Fruit fly (Drosophila melanogaster) whole organism, embryonic: ENCODE results near the gene CG16953.

Experiments
- BEAF-32 ChIP-seq: fragments of 200-800 bp; sonication (Bioruptor generic); optimal IDR thresholded peaks from 3 replicates; lab custom pipeline; 2017; ENCODE audit warnings: missing biosample characterization, missing genetic modification characterization, mild to moderate bottlenecking, moderate library complexity, missing genetic modification reagents
- BtbVII ChIP-seq: fragments of 200-800 bp; sonication (Bioruptor generic); optimal IDR thresholded peaks from 3 replicates; lab custom pipeline; 2017; ENCODE audit warnings: missing biosample characterization, mild to moderate bottlenecking, missing genetic modification characterization
- CG10147 ChIP-seq: fragments of 200-800 bp; sonication (Bioruptor generic); optimal IDR thresholded peaks from 2 replicates; lab custom pipeline; 2019; ENCODE audit warnings: missing biosample characterization, mild to moderate bottlenecking, missing genetic modification characterization, moderate library complexity
- CG1024 ChIP-seq: fragments of 200-800 bp; sonication (Bioruptor generic); IDR thresholded peaks from 2 replicates; pipeline ENCODE4 v1.3.6; 2022; ENCODE audit warnings: missing biosample characterization, missing genetic modification characterization
- CG10366 ChIP-seq: fragments of 200-800 bp; sonication (Bioruptor generic); IDR thresholded peaks from 2 replicates; pipeline ENCODE4 v1.3.6; 2022; ENCODE audit warnings: missing biosample characterization, missing genetic modification characterization
- CG12071 ChIP-seq: fragments of 200-800 bp; sonication (Bioruptor generic); optimal IDR thresholded peaks from 3 replicates; lab custom pipeline; 2018; ENCODE audit warnings: missing biosample characterization, mild to moderate bottlenecking, missing genetic modification characterization
- CG17328 ChIP-seq: fragments of 200-800 bp; sonication (Bioruptor generic); IDR thresholded peaks from 2 replicates; pipeline ENCODE4 v1.3.6; 2022; ENCODE audit warnings: missing biosample characterization, missing genetic modification characterization
- CG1792 ChIP-seq: fragments of 200-800 bp; sonication (Bioruptor generic); optimal IDR thresholded peaks from 2 replicates; lab custom pipeline; 2016; ENCODE audit warnings: missing biosample characterization, missing genetic modification characterization
- CG18262 ChIP-seq: fragments of 200-800 bp; optimal IDR thresholded peaks from 3 replicates; lab custom pipeline; 2019; ENCODE audit warnings: missing biosample characterization, mild to moderate bottlenecking, missing genetic modification characterization, moderate library complexity
- CG2129 ChIP-seq: fragments of 200-800 bp; sonication (Bioruptor generic); IDR thresholded peaks from 2 replicates; pipeline ENCODE4 v1.3.6; 2022; ENCODE audit warnings: missing biosample characterization, missing genetic modification characterization; ENCODE audit not compliant: partially characterized antibody
- CG2202 ChIP-seq: fragments of 200-800 bp; sonication (Bioruptor generic); optimal IDR thresholded peaks from 2 replicates; lab custom pipeline; 2018; ENCODE audit warnings: missing biosample characterization, mild to moderate bottlenecking, missing genetic modification characterization
- CG2875 ChIP-seq: fragments of 200-800 bp; sonication (Bioruptor generic); optimal IDR thresholded peaks from 2 replicates; lab custom pipeline; 2017; ENCODE audit warnings: missing biosample characterization, mild to moderate bottlenecking, missing genetic modification characterization, missing genetic modification reagents
- CG32767 ChIP-seq: fragments of 200-800 bp; sonication (Bioruptor generic); IDR thresholded peaks from 2 replicates; pipeline ENCODE4 v1.3.6; 2022; ENCODE audit warnings: missing biosample characterization, missing genetic modification characterization
- CG33213 ChIP-seq: fragments of 200-800 bp; sonication (Bioruptor generic); optimal IDR thresholded peaks from 3 replicates; lab custom pipeline; 2016; ENCODE audit warnings: missing biosample characterization, missing genetic modification characterization
- CG34422 ChIP-seq: fragments of 200-800 bp; sonication (Bioruptor generic); IDR thresholded peaks from 3 replicates; pipeline ENCODE4 v1.3.6; 2022; ENCODE audit warnings: missing biosample characterization, missing genetic modification characterization
- CG9876 ChIP-seq: fragments of 200-800 bp; sonication (Bioruptor generic); optimal IDR thresholded peaks from 2 replicates; lab custom pipeline; 2016; ENCODE audit warnings: missing biosample characterization, missing genetic modification characterization
- CG9932 ChIP-seq: fragments of 200-800 bp; sonication (Bioruptor generic); IDR thresholded peaks from 2 replicates; pipeline ENCODE4 v1.3.6; 2022; ENCODE audit warnings: missing biosample characterization, missing genetic modification characterization
- CTCF ChIP-seq: fragments of 200-800 bp; sonication (Bioruptor generic); optimal IDR thresholded peaks from 2 replicates; lab custom pipeline; 2017; ENCODE audit warnings: missing biosample characterization, mild to moderate bottlenecking, missing genetic modification characterization, moderate library complexity
- Dad ChIP-seq: fragments of 200-800 bp; sonication (Bioruptor generic); optimal IDR thresholded peaks from 3 replicates; lab custom pipeline; 2016; ENCODE audit warnings: missing biosample characterization, missing genetic modification characterization
- Dfd ChIP-seq, 2 experiments: fragments of >200 bp; optimal IDR thresholded peaks; 2 replicates each; lab custom pipeline; 2017; ENCODE audit warnings: missing biosample characterization in 2 of 2, missing genetic modification characterization in 2 of 2
- Dll ChIP-seq: fragments of 200-800 bp; sonication (Bioruptor generic); IDR thresholded peaks from 4 replicates; pipeline ENCODE4 v1.3.6; 2022; ENCODE audit warnings: missing biosample characterization, missing genetic modification characterization; ENCODE audit not compliant: partially characterized antibody
- Dp ChIP-seq: fragments of 200-800 bp; sonication (Bioruptor generic); optimal IDR thresholded peaks from 2 replicates; lab custom pipeline; 2018; ENCODE audit warnings: missing biosample characterization, mild to moderate bottlenecking, missing genetic modification characterization, moderate library complexity
- Eip74EF ChIP-seq, 2 experiments: fragments of 200-800 bp in 1 of 2; fragments of >200 bp in 1 of 2; sonication (Bioruptor generic) in 1 of 2; optimal IDR thresholded peaks; 2 replicates each; lab custom pipeline; 2017 to 2019; ENCODE audit warnings: missing biosample characterization in 2 of 2, missing genetic modification characterization in 2 of 2, mild to moderate bottlenecking in 1 of 2, moderate library complexity in 1 of 2
- Elba2 ChIP-seq: fragments of 200-800 bp; sonication (Bioruptor generic); optimal IDR thresholded peaks from 3 replicates; lab custom pipeline; 2016; ENCODE audit warnings: missing biosample characterization, missing genetic modification characterization
- Mad ChIP-seq: fragments of 200-800 bp; sonication (Bioruptor generic); optimal IDR thresholded peaks from 2 replicates; lab custom pipeline; 2016; ENCODE audit warnings: missing biosample characterization, missing genetic modification characterization
- Med ChIP-seq: fragments of 200-800 bp; sonication (Bioruptor generic); peaks from one replicate; lab custom pipeline; 2016; ENCODE audit warnings: missing biosample characterization, missing genetic modification characterization, mild to moderate bottlenecking, inconsistent platforms, moderate library complexity
- Sin3A ChIP-seq: fragments of >200 bp; optimal IDR thresholded peaks from 2 replicates; lab custom pipeline; 2018
- Spps ChIP-seq: fragments of 200-800 bp; sonication (Bioruptor generic); optimal IDR thresholded peaks from 2 replicates; lab custom pipeline; 2018; ENCODE audit warnings: missing biosample characterization, mild to moderate bottlenecking, missing genetic modification characterization
- Tbp ChIP-seq: fragments of >200 bp; optimal IDR thresholded peaks from 2 replicates; lab custom pipeline; 2018; ENCODE audit warnings: missing biosample characterization, missing genetic modification characterization
- al ChIP-seq: fragments of 200-800 bp; sonication (Bioruptor generic); IDR thresholded peaks from 2 replicates; pipeline ENCODE4 v1.3.6; 2022; ENCODE audit warnings: missing biosample characterization, missing genetic modification characterization
- ems ChIP-seq: fragments of 200-800 bp; sonication (Bioruptor generic); optimal IDR thresholded peaks from 3 replicates; lab custom pipeline; 2016; ENCODE audit warnings: missing biosample characterization, missing genetic modification characterization
- ewg ChIP-seq: fragments of 200-800 bp; sonication (Bioruptor generic); optimal IDR thresholded peaks from 3 replicates; lab custom pipeline; 2017; ENCODE audit warnings: mild to moderate bottlenecking, missing biosample characterization, missing genetic modification reagents, missing genetic modification characterization
- gem ChIP-seq: fragments of 200-800 bp; sonication (Bioruptor generic); optimal IDR thresholded peaks from 2 replicates; lab custom pipeline; 2019; ENCODE audit warnings: missing biosample characterization, mild to moderate bottlenecking, missing genetic modification characterization, moderate library complexity
- gfzf ChIP-seq: fragments of 200-800 bp; sonication (Bioruptor generic); optimal IDR thresholded peaks from 2 replicates; lab custom pipeline; 2016; ENCODE audit warnings: missing biosample characterization, mild to moderate bottlenecking, missing genetic modification characterization, moderate library complexity
- gsb ChIP-seq: fragments of 200-800 bp; sonication (Bioruptor generic); IDR thresholded peaks from 2 replicates; pipeline ENCODE4 v1.3.6; 2022; ENCODE audit warnings: missing biosample characterization, missing genetic modification characterization
- lola ChIP-seq, 3 experiments: fragments of >200 bp in 2 of 3; fragments of 200-800 bp in 1 of 3; sonication (Bioruptor generic) in 1 of 3; optimal IDR thresholded peaks; 2 replicates each; lab custom pipeline; 2017 to 2019; ENCODE audit warnings: missing biosample characterization in 3 of 3, missing genetic modification characterization in 3 of 3, mild to moderate bottlenecking in 1 of 3, moderate library complexity in 1 of 3
- nau ChIP-seq: fragments of 200-800 bp; sonication (Bioruptor generic); optimal IDR thresholded peaks from 3 replicates; lab custom pipeline; 2017; ENCODE audit warnings: missing biosample characterization, mild to moderate bottlenecking, missing genetic modification characterization, missing genetic modification reagents
- pb ChIP-seq: fragments of 200-800 bp; sonication (Bioruptor generic); optimal IDR thresholded peaks from 3 replicates; lab custom pipeline; 2016; ENCODE audit warnings: missing biosample characterization, missing genetic modification characterization
- pho ChIP-seq: fragments of 200-800 bp; sonication (Bioruptor generic); optimal IDR thresholded peaks from 2 replicates; lab custom pipeline; 2016; ENCODE audit warnings: missing biosample characterization, missing genetic modification characterization
- ranshi ChIP-seq: fragments of 200-800 bp; sonication (Bioruptor generic); IDR thresholded peaks from 2 replicates; pipeline ENCODE4 v1.3.6; 2022; ENCODE audit warnings: missing biosample characterization, missing genetic modification characterization
- ro ChIP-seq: fragments of 200-800 bp; sonication (Bioruptor generic); IDR thresholded peaks from 2 replicates; pipeline ENCODE4 v1.3.6; 2022; ENCODE audit warnings: missing biosample characterization, missing genetic modification characterization
- row ChIP-seq: fragments of 200-800 bp; sonication (Bioruptor generic); IDR thresholded peaks from 3 replicates; pipeline ENCODE4 v1.3.6; 2022; ENCODE audit warnings: missing biosample characterization, missing genetic modification characterization
- sc ChIP-seq, 3 experiments: fragments of >200 bp in 2 of 3; fragments of 200-800 bp in 1 of 3; sonication (Bioruptor generic) in 1 of 3; optimal IDR thresholded peaks; 2 replicates in 2 of 3; 3 replicates in 1 of 3; lab custom pipeline; 2017; ENCODE audit warnings: mild to moderate bottlenecking in 1 of 3, missing biosample characterization in 1 of 3, missing genetic modification characterization in 1 of 3, missing genetic modification reagents in 1 of 3
- sd ChIP-seq: fragments of 200-800 bp; sonication (Bioruptor generic); optimal IDR thresholded peaks from 3 replicates; lab custom pipeline; 2018; ENCODE audit warnings: missing biosample characterization, mild to moderate bottlenecking, missing genetic modification characterization, moderate library complexity
- sqz ChIP-seq: fragments of 200-800 bp; sonication (Bioruptor generic); optimal IDR thresholded peaks from 3 replicates; lab custom pipeline; 2018; ENCODE audit warnings: missing biosample characterization, mild to moderate bottlenecking, missing genetic modification characterization
- tap ChIP-seq: fragments of 200-800 bp; optimal IDR thresholded peaks from 3 replicates; lab custom pipeline; 2019; ENCODE audit warnings: missing biosample characterization, mild to moderate bottlenecking, missing genetic modification characterization, moderate library complexity
- toy ChIP-seq: fragments of 200-800 bp; sonication (Bioruptor generic); IDR thresholded peaks from 2 replicates; pipeline ENCODE4 v1.3.6; 2022; ENCODE audit warnings: missing biosample characterization, missing genetic modification characterization
- trem ChIP-seq: fragments of 200-800 bp; optimal IDR thresholded peaks from 3 replicates; lab custom pipeline; 2019; ENCODE audit warnings: missing biosample characterization, mild to moderate bottlenecking, missing genetic modification characterization, moderate library complexity

The CG16953 gene

dm6 chr3R:20622297-20623168 is 36.9 kb upstream of the CG16953 start (continued):
- no peak for TF ChIP-seq Dad (GFP tag; lab: Kevin White, UChicago)
- TF ChIP-seq CG2202 (tag; lab: Kevin White, UChicago), result no peak
- peak; percentile 52 for TF ChIP-seq Elba2
- no peak for TF ChIP-seq sqz (GFP tag; lab: Kevin White, UChicago)
- no peak for TF ChIP-seq Mad (GFP tag; lab: Kevin White, UChicago)

- peak; percentile 51 for TF ChIP-seq CG33213 (GFP tag; lab: Kevin White, UChicago)
- no peak for TF ChIP-seq CTCF (GFP tag; lab: Kevin White, UChicago)
- TF ChIP-seq CG12071, result no peak
- no peak for TF ChIP-seq BtbVII (GFP tag; lab: Kevin White, UChicago)
- no peak for TF ChIP-seq CG2129 (GFP tag; lab: Robert Waterston, UW)
- TF ChIP-seq ewg (GFP tag; lab: Kevin White, UChicago), result no peak
- no peak for TF ChIP-seq CG1792
- TF ChIP-seq Sin3A (lab: Kevin White, UChicago), result peak; percentile 20
- TF ChIP-seq Eip74EF (GFP tag; optimal IDR thresholded peaks at IDR 0.05; lab: Kevin White, UChicago), result no peak
- TF ChIP-seq CG9932 (GFP tag; lab: Robert Waterston, UW), result no peak
- TF ChIP-seq Spps (tag; lab: Kevin White, UChicago), result no peak
- TF ChIP-seq pho (GFP tag; lab: Kevin White, UChicago), result no peak
- peak; percentile 81 for TF ChIP-seq CG1024 (GFP tag; lab: Robert Waterston, UW)
- no peak for TF ChIP-seq CG18262 (tag; lab: Kevin White, UChicago)
- no peak for TF ChIP-seq ranshi (GFP tag; lab: Robert Waterston, UW)
- no peak for TF ChIP-seq al
- TF ChIP-seq CG10366 (GFP tag; lab: Robert Waterston, UW), result no peak
- TF ChIP-seq lola (GFP tag; optimal IDR thresholded peaks at IDR 0.05; lab: Kevin White, UChicago), result no peak
- no peak for TF ChIP-seq CG10147 (GFP tag; lab: Kevin White, UChicago)
- TF ChIP-seq trem (tag; lab: Kevin White, UChicago), result peak; percentile 45
- no peak for TF ChIP-seq tap (tag; lab: Kevin White, UChicago)
- TF ChIP-seq CG9876 (GFP tag; lab: Kevin White, UChicago), result no peak
- TF ChIP-seq Tbp, result no peak
- TF ChIP-seq CG34422 (GFP tag; lab: Robert Waterston, UW), result no peak; the same call in 2 of the 3 replicates
- TF ChIP-seq Med (GFP tag; lab: Kevin White, UChicago), result peak; percentile 83
- TF ChIP-seq CG2875 (GFP tag; lab: Kevin White, UChicago), result no peak
- TF ChIP-seq toy (GFP tag; lab: Robert Waterston, UW), result no peak
- no peak for TF ChIP-seq CG17328 (GFP tag; lab: Robert Waterston, UW)
- TF ChIP-seq CG32767 (GFP tag; lab: Robert Waterston, UW), result no peak
- TF ChIP-seq gem (tag; lab: Kevin White, UChicago), result no peak
- TF ChIP-seq ro (GFP tag; lab: Robert Waterston, UW), result no peak
- peak; percentile 54; the same call in 2 of the 3 replicates for TF ChIP-seq row (GFP tag; lab: Robert Waterston, UW)
- TF ChIP-seq Dfd (GFP tag; optimal IDR thresholded peaks at IDR 0.05; lab: Kevin White, UChicago), result peak in 1 of 2 experiments; percentile 56
- no peak for TF ChIP-seq nau (GFP tag; lab: Kevin White, UChicago)
- peak; percentile 45 for TF ChIP-seq BEAF-32
- peak; percentile 29 for TF ChIP-seq Dp
- TF ChIP-seq Dll (GFP tag; lab: Robert Waterston, UW), result no peak
- TF ChIP-seq gsb (GFP tag; lab: Robert Waterston, UW), result no peak
- no peak for TF ChIP-seq sc (optimal IDR thresholded peaks at IDR 0.05; lab: Kevin White, UChicago)
- no peak for TF ChIP-seq sc (GFP tag; optimal IDR thresholded peaks at IDR 0.05; lab: Kevin White, UChicago)
- TF ChIP-seq sd (tag; lab: Kevin White, UChicago), result no peak
- TF ChIP-seq pb (GFP tag; lab: Kevin White, UChicago), result no peak
- peak; percentile 92 for TF ChIP-seq gfzf (GFP tag; lab: Kevin White, UChicago)
- TF ChIP-seq ems (GFP tag; lab: Kevin White, UChicago), result no peak
Observed at dm6 chr3R:20621805-20622286, 36.2 kb upstream of the CG16953 start, which contains the start of gene H. Gene H (plus strand): TSS chr3R:20621938.
